Fruit fly (Drosophila melanogaster) whole organism, embryonic: ENCODE data around the gene CG8117.

Source experiments
- CG10431 ChIP-seq: fragments of 200-800 bp; sonication (Bioruptor generic); optimal IDR thresholded peaks from 3 replicates; lab custom pipeline; 2018; ENCODE audit warnings: missing biosample characterization, mild to moderate bottlenecking, missing genetic modification characterization
- CG11696 ChIP-seq: fragments of 200-800 bp; sonication (Bioruptor generic); IDR thresholded peaks from 2 replicates; pipeline ENCODE4 v1.3.6; 2022; ENCODE audit warnings: missing biosample characterization, missing genetic modification characterization
- CG12299 ChIP-seq: fragments of 200-800 bp; sonication (Bioruptor generic); optimal IDR thresholded peaks from 2 replicates; lab custom pipeline; 2018; ENCODE audit warnings: missing biosample characterization, mild to moderate bottlenecking, missing genetic modification characterization
- CG12659 ChIP-seq: fragments of 200-800 bp; sonication (Bioruptor generic); optimal IDR thresholded peaks from 3 replicates; lab custom pipeline; 2017; ENCODE audit warnings: mild to moderate bottlenecking, missing biosample characterization, missing genetic modification reagents, missing genetic modification characterization
- CG14050 ChIP-seq: fragments of 200-800 bp; sonication (Bioruptor generic); IDR thresholded peaks from 3 replicates; pipeline ENCODE4 v1.3.6; 2022; ENCODE audit warnings: missing biosample characterization, missing genetic modification characterization
- CG15269 ChIP-seq: fragments of 200-800 bp; sonication (Bioruptor generic); optimal IDR thresholded peaks from 2 replicates; lab custom pipeline; 2018; ENCODE audit warnings: missing biosample characterization, mild to moderate bottlenecking, missing genetic modification characterization, moderate library complexity
- CG1602 ChIP-seq: fragments of 200-800 bp; sonication (Bioruptor generic); optimal IDR thresholded peaks from 3 replicates; lab custom pipeline; 2016; ENCODE audit warnings: missing biosample characterization, missing genetic modification characterization
- CG17361 ChIP-seq: fragments of 200-800 bp; sonication (Bioruptor generic); IDR thresholded peaks from 3 replicates; pipeline ENCODE4 v1.3.6; 2022; ENCODE audit warnings: missing biosample characterization, missing genetic modification characterization
- CG17568 ChIP-seq: fragments of 200-800 bp; sonication (Bioruptor generic); optimal IDR thresholded peaks from 2 replicates; lab custom pipeline; 2018; ENCODE audit warnings: missing biosample characterization, mild to moderate bottlenecking, missing genetic modification characterization, moderate library complexity
- CG18262 ChIP-seq: fragments of 200-800 bp; optimal IDR thresholded peaks from 3 replicates; lab custom pipeline; 2019; ENCODE audit warnings: missing biosample characterization, mild to moderate bottlenecking, missing genetic modification characterization, moderate library complexity
- CG2678 ChIP-seq: fragments of 200-800 bp; sonication (Bioruptor generic); optimal IDR thresholded peaks from 3 replicates; lab custom pipeline; 2019; ENCODE audit warnings: missing biosample characterization, mild to moderate bottlenecking, missing genetic modification characterization, moderate library complexity
- CG30403 ChIP-seq: fragments of 200-800 bp; sonication (Bioruptor generic); optimal IDR thresholded peaks from 3 replicates; lab custom pipeline; 2016; ENCODE audit warnings: missing biosample characterization, missing genetic modification characterization
- CG30431 ChIP-seq: fragments of 200-800 bp; sonication (Bioruptor generic); optimal IDR thresholded peaks from 2 replicates; lab custom pipeline; 2017; ENCODE audit warnings: missing biosample characterization, missing genetic modification characterization
- CG3065 ChIP-seq: fragments of 200-800 bp; sonication (Bioruptor generic); optimal IDR thresholded peaks from 2 replicates; lab custom pipeline; 2016; ENCODE audit warnings: missing biosample characterization, missing genetic modification characterization
- CG32772 ChIP-seq: fragments of 200-800 bp; sonication (Bioruptor generic); IDR thresholded peaks from 2 replicates; pipeline ENCODE4 v1.3.6; 2022; ENCODE audit warnings: missing biosample characterization, missing genetic modification characterization
- CG4404 ChIP-seq: fragments of 200-800 bp; sonication (Bioruptor generic); IDR thresholded peaks from 2 replicates; pipeline ENCODE4 v1.3.6; 2022; ENCODE audit warnings: missing biosample characterization, missing genetic modification characterization
- CG4854 ChIP-seq: fragments of 200-800 bp; sonication (Bioruptor generic); optimal IDR thresholded peaks from 2 replicates; lab custom pipeline; 2016; ENCODE audit warnings: missing biosample characterization, missing genetic modification characterization, inconsistent platforms
- CG8359 ChIP-seq: fragments of 200-800 bp; sonication (Bioruptor generic); optimal IDR thresholded peaks from 2 replicates; lab custom pipeline; 2017; ENCODE audit warnings: missing biosample characterization, mild to moderate bottlenecking, missing genetic modification characterization, borderline replicate concordance
- CG8924 ChIP-seq: fragments of 200-800 bp; optimal IDR thresholded peaks from 3 replicates; lab custom pipeline; 2019; ENCODE audit warnings: missing biosample characterization, mild to moderate bottlenecking, missing genetic modification characterization, moderate library complexity
- Chrac-16 ChIP-seq: fragments of 200-800 bp; sonication (Bioruptor generic); optimal IDR thresholded peaks from 3 replicates; lab custom pipeline; 2016; ENCODE audit warnings: missing biosample characterization, missing genetic modification characterization
- CrebB ChIP-seq: fragments of 200-800 bp; sonication (Bioruptor generic); optimal IDR thresholded peaks from 3 replicates; lab custom pipeline; 2018; ENCODE audit warnings: missing biosample characterization, mild to moderate bottlenecking, missing genetic modification characterization
- D19A ChIP-seq: fragments of 200-800 bp; optimal IDR thresholded peaks from 3 replicates; lab custom pipeline; 2019; ENCODE audit warnings: missing biosample characterization, mild to moderate bottlenecking, missing genetic modification characterization, moderate library complexity
- Deaf1 ChIP-seq: fragments of 200-800 bp; optimal IDR thresholded peaks from 3 replicates; lab custom pipeline; 2019; ENCODE audit warnings: missing biosample characterization, mild to moderate bottlenecking, missing genetic modification characterization, moderate library complexity
- H15 ChIP-seq: fragments of 200-800 bp; sonication (Bioruptor generic); IDR thresholded peaks from 3 replicates; pipeline ENCODE4 v1.3.6; 2022; ENCODE audit warnings: missing biosample characterization, missing genetic modification characterization
- Hr3 ChIP-seq: fragments of 200-800 bp; sonication (Bioruptor generic); optimal IDR thresholded peaks from 3 replicates; lab custom pipeline; 2016; ENCODE audit warnings: missing biosample characterization, missing genetic modification characterization
- Hr51 ChIP-seq, 2 experiments: fragments of 200-800 bp; sonication (Bioruptor generic); optimal IDR thresholded peaks; 2 replicates in 1 of 2; 3 replicates in 1 of 2; lab custom pipeline; 2016 to 2018; ENCODE audit warnings: missing biosample characterization in 2 of 2, missing genetic modification characterization in 2 of 2, mild to moderate bottlenecking in 1 of 2, moderate library complexity in 1 of 2
- Med ChIP-seq: fragments of 200-800 bp; sonication (Bioruptor generic); peaks from one replicate; lab custom pipeline; 2016; ENCODE audit warnings: missing biosample characterization, missing genetic modification characterization, mild to moderate bottlenecking, inconsistent platforms, moderate library complexity
- Stat92E ChIP-seq, 3 experiments: fragments of >200 bp in 2 of 3; fragments of 200-800 bp in 1 of 3; sonication (Bioruptor generic) in 1 of 3; optimal IDR thresholded peaks; 2 replicates each; lab custom pipeline; 2017 to 2019; ENCODE audit warnings: missing biosample characterization in 3 of 3, missing genetic modification characterization in 3 of 3, mild to moderate bottlenecking in 1 of 3, moderate library complexity in 1 of 3
- Xrp1 ChIP-seq: fragments of 200-800 bp; sonication (Bioruptor generic); IDR thresholded peaks from 2 replicates; pipeline ENCODE4 v1.3.6; 2022; ENCODE audit warnings: missing biosample characterization, missing genetic modification characterization
- ci ChIP-seq: fragments of 200-800 bp; sonication (Bioruptor generic); IDR thresholded peaks from 3 replicates; pipeline ENCODE4 v1.3.6; 2022; ENCODE audit warnings: missing biosample characterization, missing genetic modification characterization
- croc ChIP-seq: fragments of 200-800 bp; sonication (Bioruptor generic); conservative IDR thresholded peaks from 3 replicates; pipeline ENCODE4 v1.3.6; 2022; ENCODE audit warnings: missing biosample characterization, missing genetic modification characterization
- cwo ChIP-seq: fragments of 200-800 bp; sonication (Bioruptor generic); optimal IDR thresholded peaks from 3 replicates; lab custom pipeline; 2017; ENCODE audit warnings: missing biosample characterization, missing genetic modification characterization, mild to moderate bottlenecking, moderate library complexity, missing genetic modification reagents
- exex ChIP-seq: fragments of 200-800 bp; sonication (Bioruptor generic); optimal IDR thresholded peaks from 4 replicates; lab custom pipeline; 2018; ENCODE audit warnings: missing biosample characterization, mild to moderate bottlenecking, missing genetic modification characterization, moderate library complexity
- fd3F ChIP-seq: fragments of 200-800 bp; sonication (Bioruptor generic); optimal IDR thresholded peaks from 2 replicates; lab custom pipeline; 2018; ENCODE audit warnings: missing biosample characterization, mild to moderate bottlenecking, missing genetic modification characterization, moderate library complexity
- gsb-n ChIP-seq: fragments of 200-800 bp; sonication (Bioruptor generic); optimal IDR thresholded peaks from 3 replicates; lab custom pipeline; 2018; ENCODE audit warnings: missing biosample characterization, mild to moderate bottlenecking, missing genetic modification characterization
- ind ChIP-seq: fragments of 200-800 bp; sonication (Bioruptor generic); optimal IDR thresholded peaks from 3 replicates; lab custom pipeline; 2016; ENCODE audit warnings: missing biosample characterization, missing genetic modification characterization
- lola ChIP-seq, 3 experiments: fragments of >200 bp in 2 of 3; fragments of 200-800 bp in 1 of 3; sonication (Bioruptor generic) in 1 of 3; optimal IDR thresholded peaks; 2 replicates each; lab custom pipeline; 2017 to 2019; ENCODE audit warnings: missing biosample characterization in 3 of 3, missing genetic modification characterization in 3 of 3, mild to moderate bottlenecking in 1 of 3, moderate library complexity in 1 of 3
- pho ChIP-seq: fragments of 200-800 bp; sonication (Bioruptor generic); optimal IDR thresholded peaks from 2 replicates; lab custom pipeline; 2016; ENCODE audit warnings: missing biosample characterization, missing genetic modification characterization
- sc ChIP-seq, 3 experiments: fragments of >200 bp in 2 of 3; fragments of 200-800 bp in 1 of 3; sonication (Bioruptor generic) in 1 of 3; optimal IDR thresholded peaks; 2 replicates in 2 of 3; 3 replicates in 1 of 3; lab custom pipeline; 2017; ENCODE audit warnings: mild to moderate bottlenecking in 1 of 3, missing biosample characterization in 1 of 3, missing genetic modification characterization in 1 of 3, missing genetic modification reagents in 1 of 3
- schlank ChIP-seq: fragments of 200-800 bp; sonication (Bioruptor generic); optimal IDR thresholded peaks from 2 replicates; lab custom pipeline; 2018; ENCODE audit warnings: missing biosample characterization, mild to moderate bottlenecking, missing genetic modification characterization
- sens-2 ChIP-seq: fragments of 200-800 bp; sonication (Bioruptor generic); IDR thresholded peaks from 2 replicates; pipeline ENCODE4 v1.3.6; 2022; ENCODE audit warnings: missing biosample characterization, missing genetic modification characterization
- slou ChIP-seq: fragments of 200-800 bp; sonication (Bioruptor generic); optimal IDR thresholded peaks from 3 replicates; lab custom pipeline; 2016; ENCODE audit warnings: missing biosample characterization, missing genetic modification characterization
- so ChIP-seq: fragments of 200-800 bp; sonication (Bioruptor generic); IDR thresholded peaks from 3 replicates; pipeline ENCODE4 v1.3.6; 2022; ENCODE audit warnings: missing biosample characterization, missing genetic modification characterization
- stc ChIP-seq: fragments of 200-800 bp; sonication (Bioruptor generic); IDR thresholded peaks from 2 replicates; pipeline ENCODE4 v1.3.6; 2022; ENCODE audit warnings: missing biosample characterization, missing genetic modification characterization
- sug ChIP-seq: fragments of 200-800 bp; optimal IDR thresholded peaks from 2 replicates; lab custom pipeline; 2019; ENCODE audit warnings: missing biosample characterization, mild to moderate bottlenecking, missing genetic modification characterization, moderate library complexity
- tap ChIP-seq: fragments of 200-800 bp; optimal IDR thresholded peaks from 3 replicates; lab custom pipeline; 2019; ENCODE audit warnings: missing biosample characterization, mild to moderate bottlenecking, missing genetic modification characterization, moderate library complexity

The CG8117 gene

DNA sequence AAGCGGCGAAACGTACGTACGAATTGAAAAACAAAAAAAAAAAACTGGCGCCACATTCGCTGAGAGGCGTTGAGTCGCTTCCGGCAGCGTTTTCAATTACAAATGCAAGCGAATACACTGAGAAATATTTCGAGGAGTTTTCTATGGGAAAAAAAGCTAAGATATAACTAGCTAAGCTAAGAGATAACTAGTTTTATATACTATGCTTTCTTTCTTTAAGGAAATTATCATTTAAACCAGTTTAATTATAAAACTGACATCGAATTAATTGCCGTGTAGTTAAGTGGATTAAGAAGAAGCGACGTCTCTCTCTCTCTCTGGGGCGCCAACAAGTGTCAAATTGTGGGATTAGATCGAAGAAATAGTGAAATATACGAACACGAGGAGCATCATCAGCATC is 28.6 kb upstream of the CG8117 start (continued):
- TF ChIP-seq sc (optimal IDR thresholded peaks at IDR 0.05; lab: Kevin White, UChicago) (no peak), sc (GFP tag; optimal IDR thresholded peaks at IDR 0.05; lab: Kevin White, UChicago) (peak; percentile 10), CG4854 (GFP tag; lab: Kevin White, UChicago) (no peak), CG18262 (peak; percentile 66), D19A (tag; lab: Kevin White, UChicago) (peak; percentile 57), gsb-n (tag; lab: Kevin White, UChicago) (peak; percentile 39), CG10431 (GFP tag; lab: Kevin White, UChicago) (no peak), fd3F (GFP tag; lab: Kevin White, UChicago) (peak; percentile 35), croc (GFP tag; lab: Robert Waterston, UW) (no peak), pho (no peak), CG30403 (GFP tag; lab: Kevin White, UChicago) (peak; percentile 60), CG3065 (GFP tag; lab: Kevin White, UChicago) (no peak), CrebB (no peak)
- TF ChIP-seq, all 482 proteins: peak for 214

DNA sequence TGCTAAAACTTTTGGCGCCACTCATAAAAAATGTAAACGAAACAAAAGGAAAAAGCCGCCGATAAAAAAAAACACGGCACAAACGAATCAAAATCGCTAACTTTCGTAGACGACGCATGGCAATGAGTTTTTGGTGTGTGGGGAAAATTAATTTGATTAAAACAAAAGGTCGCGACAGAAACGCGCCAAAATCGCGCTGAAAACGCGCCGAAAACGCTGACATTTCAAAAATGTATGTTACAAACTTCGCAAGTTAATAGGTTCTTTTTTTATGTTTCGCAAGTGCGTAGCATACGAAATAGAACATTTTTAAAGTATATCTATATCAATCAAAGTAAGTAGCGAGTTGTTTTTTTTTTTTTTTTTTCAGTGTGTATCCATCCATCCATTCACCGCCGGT is 28.0 kb upstream of the CG8117 start:
- TF ChIP-seq Stat92E (GFP tag; optimal IDR thresholded peaks at IDR 0.05; lab: Kevin White, UChicago), result no peak
- peak; percentile 98 for TF ChIP-seq CG8359 (GFP tag; lab: Kevin White, UChicago)
- TF ChIP-seq Hr3 (GFP tag; lab: Kevin White, UChicago), result no peak
- TF ChIP-seq CG30403 (GFP tag; lab: Kevin White, UChicago), result no peak
- no peak for TF ChIP-seq CG12299 (tag; lab: Kevin White, UChicago)
- no peak for TF ChIP-seq Chrac-16 (GFP tag; lab: Kevin White, UChicago)
- no peak for TF ChIP-seq CG1602 (GFP tag; lab: Kevin White, UChicago)
- TF ChIP-seq CG12659 (GFP tag; lab: Kevin White, UChicago), result no peak
- TF ChIP-seq CG4404 (GFP tag; lab: Robert Waterston, UW), result no peak
- TF ChIP-seq, all 482 proteins: peak for 1

DNA sequence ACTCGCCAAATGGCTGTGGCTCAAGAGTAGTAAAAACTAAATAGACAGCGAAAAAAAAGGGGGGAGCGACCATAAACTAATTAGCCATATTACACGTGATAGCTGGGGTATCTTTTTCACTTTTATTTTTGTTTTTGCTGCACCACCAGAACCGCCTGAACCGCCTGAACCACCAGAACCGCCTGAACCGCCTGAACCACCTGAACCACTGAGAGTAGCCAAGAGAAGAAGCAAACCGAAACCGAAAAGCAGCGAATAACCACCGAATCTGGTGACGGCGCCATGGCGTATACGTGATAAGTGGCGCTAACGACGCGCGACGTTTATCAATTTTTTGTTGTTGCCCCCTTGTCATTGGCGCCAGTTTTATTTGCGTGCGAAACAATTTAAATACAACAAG is 27.5 kb upstream of the CG8117 start:
- peak; percentile 35 for TF ChIP-seq sug
- TF ChIP-seq slou (GFP tag; lab: Kevin White, UChicago), result no peak
- no peak for TF ChIP-seq ind
- peak; percentile 4 for TF ChIP-seq Deaf1 (tag; lab: Kevin White, UChicago)
- TF ChIP-seq CG15269, result peak; percentile 1
- TF ChIP-seq lola (GFP tag; optimal IDR thresholded peaks at IDR 0.05; lab: Kevin White, UChicago), result no peak
- TF ChIP-seq tap (tag; lab: Kevin White, UChicago), result no peak
- TF ChIP-seq CG17361 (GFP tag; lab: Robert Waterston, UW), result no peak
- TF ChIP-seq exex (tag; lab: Kevin White, UChicago), result peak; percentile 30
- TF ChIP-seq so, result no peak
- TF ChIP-seq cwo (GFP tag; lab: Kevin White, UChicago), result peak; percentile 62
- peak; percentile 51; the same call in 1 of the 3 replicates for TF ChIP-seq CG14050 (GFP tag; lab: Robert Waterston, UW)
- TF ChIP-seq CG2678 (tag; lab: Kevin White, UChicago), result peak; percentile 15
- peak; percentile 75 for TF ChIP-seq Med

DNA sequence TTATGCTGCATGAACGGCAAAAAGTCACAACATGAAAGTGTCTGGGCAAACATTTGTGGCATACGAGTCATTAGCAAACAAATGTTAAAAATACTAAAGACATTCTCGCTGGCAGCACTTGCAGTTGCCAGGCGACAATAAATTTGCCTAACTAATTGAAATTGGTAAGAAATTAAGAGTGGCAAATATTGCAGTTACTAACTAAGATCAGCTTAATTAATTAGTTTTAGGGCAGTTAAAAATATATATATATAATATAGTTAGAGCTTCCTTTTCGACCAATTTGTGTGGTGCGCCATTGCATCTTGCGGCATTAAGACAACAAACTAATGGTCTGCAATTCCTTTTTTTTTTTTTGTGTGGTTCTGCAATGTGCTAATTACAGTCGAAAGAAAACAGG is 26.1 kb upstream of the CG8117 start:
- peak; percentile 54; the same call in 1 of the 2 replicates for TF ChIP-seq sens-2 (GFP tag; lab: Robert Waterston, UW)
- peak; percentile 33; the same call in 1 of the 2 replicates for TF ChIP-seq CG11696
- peak; percentile 57 for TF ChIP-seq stc (GFP tag; lab: Robert Waterston, UW)
- peak; percentile 39; the same call in 1 of the 3 replicates for TF ChIP-seq croc (GFP tag; lab: Robert Waterston, UW)
- TF ChIP-seq schlank (tag; lab: Kevin White, UChicago), result no peak
- TF ChIP-seq CG32772 (GFP tag; lab: Robert Waterston, UW), result no peak; the same call in 1 of the 2 replicates
- no peak for TF ChIP-seq CG17568 (GFP tag; lab: Kevin White, UChicago)
- 0 out of 3 replicates have a peak, but pooled peaks have one; percentile 35 for TF ChIP-seq H15 (GFP tag; lab: Robert Waterston, UW)
- peak; percentile 79 for TF ChIP-seq Xrp1 (GFP tag; lab: Robert Waterston, UW)
- peak; percentile 2 for TF ChIP-seq CG30431 (GFP tag; lab: Kevin White, UChicago)
- TF ChIP-seq CG8924 (tag; lab: Kevin White, UChicago), result peak; percentile 16
- peak in 1 of 2 experiments; percentile 36 for TF ChIP-seq Hr51 (GFP tag; optimal IDR thresholded peaks at IDR 0.05; lab: Kevin White, UChicago)
- TF ChIP-seq ci (GFP tag; lab: Robert Waterston, UW), result peak; percentile 78
